Worm (Caenorhabditis elegans) whole organism, young adult: ENCODE measurements around the gene F36A4.3.
A peak's percentile ranks its signal among the peaks of the same experiment; 100 is the strongest.

Experiments used
- F37B4.10 ChIP-seq: fragments of 200-800 bp; sonication (Bioruptor generic); IDR thresholded peaks from 2 replicates; pipeline ENCODE4 v1.3.6; 2022; ENCODE audit warnings: missing genetic modification characterization, missing compliant biosample characterization
- ceh-27 ChIP-seq: fragments of 200-800 bp; sonication (Bioruptor generic); optimal IDR thresholded peaks from 2 replicates; lab custom pipeline; 2018; ENCODE audit warnings: mild to moderate bottlenecking, missing genetic modification characterization, moderate library complexity, missing compliant biosample characterization
- chd-7 ChIP-seq: sonication (generic microtip); optimal IDR thresholded peaks from 2 replicates; lab custom pipeline; 2016; ENCODE audit warnings: mild to moderate bottlenecking, missing genetic modification characterization, moderate library complexity, missing compliant biosample characterization
- efl-1 ChIP-seq: fragments of 150-350 bp; optimal IDR thresholded peaks from 2 replicates; lab custom pipeline; 2014; ENCODE audit warnings: missing biosample characterization, missing genetic modification reagents, missing genetic modification characterization
- egl-18 ChIP-seq: fragments of 200-800 bp; sonication (Bioruptor generic); IDR thresholded peaks from 2 replicates; pipeline ENCODE4 v1.3.6; 2022; ENCODE audit warnings: missing genetic modification reagents, missing genetic modification characterization, missing compliant biosample characterization
- mel-28 ChIP-seq: sonication (generic microtip); optimal IDR thresholded peaks from 2 replicates; lab custom pipeline; 2016; ENCODE audit warnings: borderline replicate concordance, mild to moderate bottlenecking, missing genetic modification characterization, missing compliant biosample characterization
- sea-2 ChIP-seq: fragments of 200-800 bp; sonication (Bioruptor generic); IDR thresholded peaks from 2 replicates; pipeline ENCODE4 v1.3.6; 2022; ENCODE audit warnings: missing genetic modification characterization, missing compliant biosample characterization
- snpc-4 ChIP-seq, 5 experiments: fragments of 150-350 bp in 1 of 5; sonication (generic microtip) in 4 of 5; optimal IDR thresholded peaks; 2 replicates each; lab custom pipeline; 2014 to 2018; ENCODE audit warnings: missing genetic modification characterization in 5 of 5, missing biosample characterization in 3 of 5, antibody characterized with exemption in 2 of 5, mild to moderate bottlenecking in 2 of 5, missing compliant biosample characterization in 2 of 5, missing genotype in 2 of 5, moderate library complexity in 2 of 5, missing genetic modification reagents in 1 of 5
- tbx-9 ChIP-seq: sonication (generic microtip); optimal IDR thresholded peaks from 2 replicates; lab custom pipeline; 2016; ENCODE audit warnings: borderline replicate concordance, missing genetic modification characterization, inconsistent platforms, missing compliant biosample characterization
- unc-62 ChIP-seq: fragments of 150-350 bp; optimal IDR thresholded peaks from 2 replicates; lab custom pipeline; 2014; ENCODE audit warnings: missing biosample characterization, missing genetic modification reagents, missing genetic modification characterization
- zfh-2 ChIP-seq: fragments of 200-800 bp; sonication (Bioruptor generic); conservative IDR thresholded peaks from 2 replicates; pipeline ENCODE4 v1.3.6; 2022; ENCODE audit warnings: missing genetic modification reagents, missing genetic modification characterization, missing compliant biosample characterization

DNA sequence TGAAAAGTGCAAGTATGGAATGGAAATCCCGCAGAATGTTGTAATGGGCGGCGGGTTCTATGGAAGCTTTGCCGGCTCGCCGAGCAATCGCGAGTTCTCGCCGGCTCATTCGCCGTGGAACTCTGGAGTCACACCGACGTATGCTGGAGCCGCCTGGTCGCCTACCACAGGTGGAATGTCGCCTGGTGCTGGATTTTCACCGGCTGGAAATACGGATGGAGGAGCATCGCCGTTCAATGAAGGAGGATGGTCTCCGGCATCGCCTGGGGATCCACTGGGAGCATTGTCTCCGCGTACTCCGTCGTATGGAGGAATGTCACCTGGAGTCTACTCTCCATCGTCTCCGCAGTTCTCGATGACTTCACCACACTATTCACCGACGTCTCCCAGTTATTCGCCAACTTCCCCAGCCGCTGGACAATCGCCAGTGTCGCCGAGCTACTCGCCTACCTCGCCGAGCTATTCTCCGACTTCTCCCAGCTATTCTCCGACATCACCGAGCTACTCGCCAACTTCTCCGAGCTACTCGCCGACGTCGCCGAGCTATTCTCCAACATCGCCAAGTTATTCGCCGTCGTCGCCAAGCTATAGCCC lies 14.3 kb upstream of the F36A4.3 start:
- no peak for TF ChIP-seq mel-28 (tag; lab: Kevin White, UChicago)
- no peak for TF ChIP-seq tbx-9
- TF ChIP-seq zfh-2 (GFP tag; lab: Robert Waterston, UW): peak; percentile 67
- no peak for TF ChIP-seq chd-7 (tag; lab: Kevin White, UChicago)
- no peak for TF ChIP-seq unc-62 (GFP tag; lab: Kevin White, UChicago)
- no peak for TF ChIP-seq sea-2 (GFP tag; lab: Robert Waterston, UW)
- no peak for TF ChIP-seq efl-1 (GFP tag; lab: Kevin White, UChicago)
- TF ChIP-seq ceh-27: no peak
- TF ChIP-seq snpc-4 (GFP tag; optimal IDR thresholded peaks at IDR 0.05; lab: Kevin White, UChicago): no peak
- no peak for TF ChIP-seq snpc-4 (tag; optimal IDR thresholded peaks at IDR 0.05; lab: Kevin White, UChicago)
- no peak for TF ChIP-seq egl-18 (GFP tag; lab: Robert Waterston, UW)
- no peak for TF ChIP-seq F37B4.10 (GFP tag; lab: Robert Waterston, UW)
